Fruit fly (Drosophila melanogaster) S2 (cell line): ENCODE data around the gene CG14332.

ENCODE experiments used
- CG8478 ChIP-seq: fragments of >200 bp; optimal IDR thresholded peaks from 2 replicates; lab custom pipeline; 2018
- CTCF ChIP-seq, 2 experiments: fragments of >200 bp; optimal IDR thresholded peaks; 2 replicates each; lab custom pipeline; 2018

dm6 chr3R:17379742-17380141 lies 42.3 kb downstream of the CG14332 start, which contains the start of gene lute:
- TF ChIP-seq CG8478 (lab: Kevin White, UChicago) (no peak), CTCF (optimal IDR thresholded peaks at IDR 0.05; lab: Kevin White, UChicago) (no peak)
